Fruit fly (Drosophila melanogaster) Kc167 (cell line): ENCODE results near the gene cav.

Experiments used
- Myc ChIP-seq: fragments of >200 bp; optimal IDR thresholded peaks from 2 replicates; lab custom pipeline; 2017; ENCODE audit warnings: missing external identifiers
- Sin3A ChIP-seq: fragments of >200 bp; optimal IDR thresholded peaks from 2 replicates; lab custom pipeline; 2018; ENCODE audit warnings: missing external identifiers
- h ChIP-seq: fragments of >200 bp; optimal IDR thresholded peaks from 3 replicates; lab custom pipeline; 2018; ENCODE audit warnings: missing external identifiers
- insv ChIP-seq: fragments of >200 bp; optimal IDR thresholded peaks from 3 replicates; lab custom pipeline; 2018; ENCODE audit warnings: missing external identifiers
- psq ChIP-seq: fragments of >200 bp; optimal IDR thresholded peaks from 2 replicates; lab custom pipeline; 2017; ENCODE audit warnings: missing external identifiers
- ttk ChIP-seq: sonication (Bioruptor generic); optimal IDR thresholded peaks from 2 replicates; lab custom pipeline; 2017; ENCODE audit warnings: missing external identifiers

DNA sequence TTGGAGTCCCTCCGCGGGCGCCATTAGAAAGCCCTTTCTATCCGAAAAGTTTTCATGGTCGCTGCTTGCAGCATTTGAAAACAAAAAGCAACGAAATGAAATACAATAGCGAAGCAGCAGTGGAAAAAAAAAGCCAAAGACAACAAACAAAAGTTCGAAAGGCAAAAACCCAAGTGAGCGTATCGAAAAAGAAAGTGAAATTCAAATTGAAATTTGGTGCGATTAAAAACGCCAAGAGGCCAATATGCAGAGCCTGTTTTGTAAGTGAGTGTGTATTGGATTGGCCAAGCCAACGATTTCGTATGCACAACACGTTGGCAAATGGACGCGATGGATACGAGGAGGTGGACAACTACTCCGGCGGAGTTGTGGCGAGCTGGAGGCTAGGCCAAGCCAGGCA lies 18.2 kb upstream of the cav start:
- no peak for TF ChIP-seq h (lab: Kevin White, UChicago)
- no peak for TF ChIP-seq psq (lab: Kevin White, UChicago)
- TF ChIP-seq ttk (lab: Kevin White, UChicago): no peak
- TF ChIP-seq Sin3A (lab: Kevin White, UChicago): no peak
- no peak for TF ChIP-seq insv (lab: Kevin White, UChicago)
- no peak for TF ChIP-seq Myc (lab: Kevin White, UChicago)
